Fruit fly (Drosophila melanogaster): ENCODE results near the gene Orct.

The Orct gene

dm6 chr3R:24263588-24264413, 12.3 kb upstream of the Orct start (continued):
- no peak for TF ChIP-seq hb (GFP tag; IDR thresholded peaks at IDR 0.05; ENCODE audit: partially characterized antibody)
- TF ChIP-seq CG17361 (GFP tag; IDR thresholded peaks at IDR 0.05): no peak
- peak; percentile 25 for TF ChIP-seq gem (tag; optimal IDR thresholded peaks at IDR 0.05)
- TF ChIP-seq CG12659 (GFP tag; optimal IDR thresholded peaks at IDR 0.05): no peak
- TF ChIP-seq Hmr (GFP tag; optimal IDR thresholded peaks at IDR 0.05): no peak
- TF ChIP-seq CG8089 (GFP tag; optimal IDR thresholded peaks at IDR 0.05): no peak
- TF ChIP-seq abd-A (tag; optimal IDR thresholded peaks at IDR 0.05): peak; percentile 65
- no peak for TF ChIP-seq Chrac-16 (GFP tag; optimal IDR thresholded peaks at IDR 0.05)
- no peak for TF ChIP-seq ranshi (GFP tag; IDR thresholded peaks at IDR 0.05)
- TF ChIP-seq CG1024 (GFP tag; IDR thresholded peaks at IDR 0.05): no peak
- TF ChIP-seq shn (GFP tag; optimal IDR thresholded peaks at IDR 0.05): no peak
- no peak for TF ChIP-seq CG14710 (tag; optimal IDR thresholded peaks at IDR 0.05)
- no peak for TF ChIP-seq CG10543 (GFP tag; optimal IDR thresholded peaks at IDR 0.05)
- TF ChIP-seq CG34422 (GFP tag; IDR thresholded peaks at IDR 0.05): no peak
- no peak for TF ChIP-seq CG4617 (GFP tag; optimal IDR thresholded peaks at IDR 0.05; ENCODE audit: borderline replicate concordance)
- no peak for TF ChIP-seq zen2 (GFP tag; IDR thresholded peaks at IDR 0.05; ENCODE audit: partially characterized antibody)
- TF ChIP-seq Ets65A (GFP tag): peak; percentile 37
- no peak for TF ChIP-seq CG3847 (GFP tag; IDR thresholded peaks at IDR 0.05)
- no peak for TF ChIP-seq CG18764 (GFP tag; optimal IDR thresholded peaks at IDR 0.05)
- no peak for TF ChIP-seq CG12744 (GFP tag; optimal IDR thresholded peaks at IDR 0.05)
- no peak for TF ChIP-seq sisA (GFP tag; IDR thresholded peaks at IDR 0.05)
- no peak for TF ChIP-seq CG10267 (tag; optimal IDR thresholded peaks at IDR 0.05)
- no peak for TF ChIP-seq CG6689 (GFP tag; IDR thresholded peaks at IDR 0.05)
- no peak for TF ChIP-seq seq (GFP tag; IDR thresholded peaks at IDR 0.05)
- no peak for TF ChIP-seq CG6854 (GFP tag; optimal IDR thresholded peaks at IDR 0.05)
- no peak for TF ChIP-seq sim (GFP tag; IDR thresholded peaks at IDR 0.05)
- TF ChIP-seq CG33213 (GFP tag; optimal IDR thresholded peaks at IDR 0.05): no peak
- no peak for TF ChIP-seq BEAF-32 (GFP tag; optimal IDR thresholded peaks at IDR 0.05)
- TF ChIP-seq crc (GFP tag; optimal IDR thresholded peaks at IDR 0.05): no peak
- TF ChIP-seq gce (GFP tag; IDR thresholded peaks at IDR 0.05): no peak
- no peak for TF ChIP-seq al (GFP tag; IDR thresholded peaks at IDR 0.05)
- no peak for TF ChIP-seq CG12769 (tag; optimal IDR thresholded peaks at IDR 0.05)
- TF ChIP-seq unpg (GFP tag; optimal IDR thresholded peaks at IDR 0.05): no peak
- TF ChIP-seq emc (GFP tag; optimal IDR thresholded peaks at IDR 0.05): no peak
- TF ChIP-seq CG12104 (GFP tag; optimal IDR thresholded peaks at IDR 0.05): no peak
- no peak for TF ChIP-seq ap (GFP tag; IDR thresholded peaks at IDR 0.05)
- no peak for TF ChIP-seq CG10462 (GFP tag; optimal IDR thresholded peaks at IDR 0.05)
- no peak for TF ChIP-seq CG16813 (GFP tag; IDR thresholded peaks at IDR 0.05; ENCODE audit: partially characterized antibody)
- no peak for TF ChIP-seq ssp (GFP tag; IDR thresholded peaks at IDR 0.05)
- TF ChIP-seq CG1647 (GFP tag; optimal IDR thresholded peaks at IDR 0.05): no peak
- no peak for TF ChIP-seq NfI (GFP tag; optimal IDR thresholded peaks at IDR 0.05)
- TF ChIP-seq E2f2 (GFP tag; IDR thresholded peaks at IDR 0.05): no peak
- TF ChIP-seq salm (tag; optimal IDR thresholded peaks at IDR 0.05): no peak
- TF ChIP-seq CG2116 (GFP tag; optimal IDR thresholded peaks at IDR 0.05): peak; percentile 51
- TF ChIP-seq C15 (GFP tag; IDR thresholded peaks at IDR 0.05): no peak
- TF ChIP-seq vnd (GFP tag; IDR thresholded peaks at IDR 0.05; ENCODE audit: partially characterized antibody): no peak
- no peak for TF ChIP-seq fd96Cb (tag; optimal IDR thresholded peaks at IDR 0.05)
- TF ChIP-seq sna (GFP tag; IDR thresholded peaks at IDR 0.05; ENCODE audit: partially characterized antibody): no peak
- no peak for TF ChIP-seq Hmx (GFP tag; optimal IDR thresholded peaks at IDR 0.05)
- peak; percentile 4 to 11 for TF ChIP-seq bsh (GFP tag; optimal IDR thresholded peaks at IDR 0.05)
